Fruit fly (Drosophila melanogaster) Kc167 (cell line): ENCODE measurements around the gene Obp99c.

Experiments
- Myc ChIP-seq: fragments of >200 bp; optimal IDR thresholded peaks from 2 replicates; lab custom pipeline; 2017; ENCODE audit warnings: missing external identifiers
- Sin3A ChIP-seq: fragments of >200 bp; optimal IDR thresholded peaks from 2 replicates; lab custom pipeline; 2018; ENCODE audit warnings: missing external identifiers
- h ChIP-seq: fragments of >200 bp; optimal IDR thresholded peaks from 3 replicates; lab custom pipeline; 2018; ENCODE audit warnings: missing external identifiers
- insv ChIP-seq: fragments of >200 bp; optimal IDR thresholded peaks from 3 replicates; lab custom pipeline; 2018; ENCODE audit warnings: missing external identifiers
- psq ChIP-seq: fragments of >200 bp; optimal IDR thresholded peaks from 2 replicates; lab custom pipeline; 2017; ENCODE audit warnings: missing external identifiers
- ttk ChIP-seq: sonication (Bioruptor generic); optimal IDR thresholded peaks from 2 replicates; lab custom pipeline; 2017; ENCODE audit warnings: missing external identifiers

Obp99c gene

DNA sequence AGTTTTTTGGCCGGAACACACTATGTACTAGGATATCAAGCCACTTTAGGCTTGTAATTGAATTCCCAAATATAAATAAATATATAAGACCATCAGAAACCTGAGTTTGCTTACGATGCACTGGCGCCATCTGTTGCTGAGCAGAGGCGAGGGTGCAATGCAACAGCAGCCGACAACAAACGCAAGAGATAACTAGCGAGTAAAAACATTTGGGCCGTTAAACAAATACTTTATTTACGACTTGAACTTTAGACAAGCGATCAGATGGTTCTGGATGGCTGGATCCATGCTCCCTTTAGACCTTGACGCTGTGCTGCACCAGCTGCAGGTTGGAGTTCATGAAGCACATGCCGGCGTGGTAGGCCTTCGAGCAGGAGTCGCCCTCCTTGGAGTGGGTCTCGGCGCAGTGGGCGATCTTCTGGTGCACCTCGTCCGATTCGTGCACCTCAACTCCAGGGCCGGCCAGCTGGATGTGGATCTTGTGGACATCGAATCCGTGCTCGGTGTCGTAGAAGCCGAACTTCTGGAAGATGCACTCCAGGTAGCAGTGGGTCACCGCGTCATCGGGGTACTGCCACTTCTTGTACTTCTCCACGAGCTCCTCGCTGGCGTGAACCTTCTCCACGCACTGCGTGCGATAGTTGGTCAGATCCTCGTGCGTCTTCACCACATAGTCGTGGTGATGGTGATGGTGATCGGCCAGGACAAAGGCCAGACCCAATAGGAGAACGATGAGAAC, 27.1 kb upstream of the Obp99c start:
- TF ChIP-seq h (lab: Kevin White, UChicago) (no peak), Sin3A (lab: Kevin White, UChicago) (no peak), psq (lab: Kevin White, UChicago) (no peak), Myc (lab: Kevin White, UChicago) (no peak), ttk (no peak), insv (lab: Kevin White, UChicago) (no peak)

DNA sequence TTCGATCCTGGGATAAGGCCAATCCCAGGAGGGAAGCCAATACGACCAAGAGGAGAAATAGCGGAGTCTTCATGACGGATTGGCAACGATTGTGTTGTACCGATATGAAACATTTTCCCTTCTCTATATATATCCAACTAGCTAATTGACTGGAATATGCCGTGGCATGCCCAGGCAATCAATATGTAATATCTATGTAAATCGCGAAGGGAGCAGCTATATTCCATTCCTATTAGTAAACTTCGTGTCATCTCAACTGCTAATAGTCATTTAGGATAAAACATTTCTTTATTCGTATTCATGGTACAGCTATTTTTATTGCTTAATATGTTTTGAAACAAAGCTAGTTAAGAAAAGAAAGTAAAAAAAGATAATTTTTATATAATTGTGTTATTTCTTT, 26.2 kb upstream of the Obp99c start, which contains the start of gene Dup99B:
Dup99B (minus strand) TSS at position 101 of the 400 bp plus-strand sequence.
- TF ChIP-seq Myc (lab: Kevin White, UChicago) (no peak), psq (lab: Kevin White, UChicago) (no peak), h (lab: Kevin White, UChicago) (no peak), ttk (no peak), Sin3A (lab: Kevin White, UChicago) (no peak), insv (lab: Kevin White, UChicago) (no peak)

- TF ChIP-seq h (lab: Kevin White, UChicago) (no peak), insv (lab: Kevin White, UChicago) (no peak), Sin3A (lab: Kevin White, UChicago) (no peak), ttk (no peak), psq (lab: Kevin White, UChicago) (no peak), Myc (lab: Kevin White, UChicago) (no peak)
These were observed 25.2 kb upstream of the Obp99c start, which contains the start of gene Obp99d for dm6 chr3R:29714314-29714713. Gene Obp99d (plus strand): TSS chr3R:29714505.

dm6 chr3R:29711434-29711833, 22.3 kb upstream of the Obp99c start:
- TF ChIP-seq Sin3A (lab: Kevin White, UChicago) = no peak
- TF ChIP-seq Myc (lab: Kevin White, UChicago) = no peak
- TF ChIP-seq ttk = no peak
- TF ChIP-seq h (lab: Kevin White, UChicago) = no peak
- no peak for TF ChIP-seq insv (lab: Kevin White, UChicago)
- no peak for TF ChIP-seq psq (lab: Kevin White, UChicago)

DNA sequence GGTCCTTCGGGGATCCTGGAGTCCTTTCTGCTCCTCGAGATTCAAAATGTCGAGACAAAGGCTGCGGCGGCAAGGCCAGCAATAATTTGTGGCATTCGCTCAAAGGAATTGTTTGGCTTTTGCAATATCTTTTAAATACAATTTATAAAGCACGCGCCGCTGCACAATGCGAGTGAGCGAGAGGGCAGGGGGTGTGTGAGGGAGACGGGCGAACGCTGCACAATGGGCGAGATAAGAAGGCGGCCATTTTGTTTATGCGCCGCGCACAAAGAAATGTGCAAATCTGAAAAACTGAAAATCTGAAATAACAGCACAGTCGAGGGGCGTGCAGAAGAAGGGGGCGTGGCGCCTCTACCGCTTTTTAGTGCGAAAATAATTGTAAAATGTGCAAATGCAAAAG, 19.2 kb upstream of the Obp99c start:
- TF ChIP-seq insv (lab: Kevin White, UChicago) (no peak), Myc (lab: Kevin White, UChicago) (no peak), Sin3A (lab: Kevin White, UChicago) (no peak), psq (lab: Kevin White, UChicago) (no peak), ttk (no peak), h (lab: Kevin White, UChicago) (no peak)

dm6 chr3R:29707258-29707657, 18.1 kb upstream of the Obp99c start:
- TF ChIP-seq Myc (lab: Kevin White, UChicago) = no peak
- TF ChIP-seq ttk = no peak
- no peak for TF ChIP-seq insv (lab: Kevin White, UChicago)
- no peak for TF ChIP-seq h (lab: Kevin White, UChicago)
- no peak for TF ChIP-seq Sin3A (lab: Kevin White, UChicago)
- no peak for TF ChIP-seq psq (lab: Kevin White, UChicago)

- no peak for TF ChIP-seq h (lab: Kevin White, UChicago)
- no peak for TF ChIP-seq Myc (lab: Kevin White, UChicago)
- no peak for TF ChIP-seq ttk
- no peak for TF ChIP-seq psq (lab: Kevin White, UChicago)
- no peak for TF ChIP-seq Sin3A (lab: Kevin White, UChicago)
- no peak for TF ChIP-seq insv (lab: Kevin White, UChicago)
These were observed 16.7 kb upstream of the Obp99c start for dm6 chr3R:29705789-29706303.

DNA sequence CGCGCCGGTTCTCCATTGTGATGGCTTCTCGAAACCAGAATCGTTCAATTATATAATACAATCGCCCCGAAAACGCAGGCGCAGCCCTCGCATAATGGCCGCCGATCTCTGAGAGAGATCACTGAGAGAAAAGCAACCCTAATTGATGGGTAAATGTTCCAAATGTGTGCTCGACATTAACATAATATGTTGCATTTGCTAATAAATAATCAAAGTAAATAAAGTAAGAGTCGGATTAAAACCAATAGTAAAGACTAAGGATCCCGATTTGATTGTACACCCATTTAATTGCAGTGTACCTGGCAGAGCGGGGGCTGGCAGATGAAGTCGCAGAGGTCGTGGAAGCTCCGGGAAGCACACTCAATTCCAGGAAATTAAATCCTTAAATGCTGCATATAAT, 15.4 kb upstream of the Obp99c start:
- TF ChIP-seq psq (lab: Kevin White, UChicago) (no peak), h (lab: Kevin White, UChicago) (no peak)

DNA sequence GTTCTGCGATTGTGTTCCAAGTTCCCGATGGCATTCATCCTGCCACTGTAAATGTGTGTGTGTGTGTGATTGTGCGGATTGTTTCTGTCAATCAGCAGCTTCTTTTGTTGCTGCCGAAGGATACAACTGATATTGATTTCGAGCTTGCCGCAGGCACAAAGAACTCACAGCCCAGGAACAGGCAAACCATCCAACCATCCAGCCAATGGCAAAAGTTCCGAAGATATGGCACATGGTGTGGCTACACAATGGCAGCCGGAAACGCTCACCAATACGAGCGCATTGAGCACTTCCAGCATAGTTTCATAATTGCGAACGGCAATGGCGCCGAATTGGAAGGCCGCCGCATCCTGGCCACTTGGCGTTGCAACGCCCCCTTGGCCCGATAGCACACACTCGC, 12.6 kb upstream of the Obp99c start:
- TF ChIP-seq Myc (lab: Kevin White, UChicago) (no peak), insv (lab: Kevin White, UChicago) (no peak), Sin3A (lab: Kevin White, UChicago) (no peak), h (lab: Kevin White, UChicago) (no peak), psq (lab: Kevin White, UChicago) (no peak), ttk (no peak)

DNA sequence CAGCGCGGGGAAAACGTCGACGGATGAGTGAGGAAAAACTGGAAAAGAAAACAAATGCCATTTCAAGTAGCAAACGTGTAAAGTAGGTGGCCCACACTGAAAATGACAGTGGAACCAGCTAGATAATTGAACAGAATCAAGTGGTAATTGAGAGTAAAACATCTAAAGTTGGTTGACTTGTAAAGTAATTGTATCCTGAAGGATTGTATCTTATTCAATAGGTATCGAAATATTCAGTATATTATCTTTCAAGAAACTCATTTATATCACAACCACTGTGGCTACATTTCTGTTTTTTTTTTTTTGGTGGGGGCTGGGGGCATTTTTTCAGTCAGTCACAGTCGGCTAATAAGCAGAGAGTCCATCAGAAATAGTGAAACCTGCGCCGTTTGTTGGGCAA, 10.1 kb upstream of the Obp99c start:
- no peak for TF ChIP-seq Myc (lab: Kevin White, UChicago)

DNA sequence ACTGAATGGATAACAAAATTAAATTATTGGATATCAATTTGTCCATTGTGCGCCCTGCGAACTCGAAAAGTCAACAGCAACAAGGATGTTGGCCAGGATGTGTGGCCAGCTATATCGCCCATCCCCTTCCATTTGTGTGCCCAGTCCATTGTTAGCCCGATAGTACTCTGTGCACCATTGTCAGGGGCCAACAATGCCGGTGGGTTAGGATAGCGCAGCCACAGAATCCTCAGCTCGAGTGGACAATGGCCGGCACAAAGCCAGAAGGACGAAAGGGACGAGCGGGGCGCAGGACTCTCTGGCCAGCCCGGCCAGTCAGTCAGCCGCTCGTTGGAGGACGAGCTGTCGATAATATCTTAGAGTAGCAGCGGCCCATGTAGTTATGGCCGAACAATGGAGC, 8.7 kb upstream of the Obp99c start:
- no peak for TF ChIP-seq insv (lab: Kevin White, UChicago)
- TF ChIP-seq ttk = no peak
- no peak for TF ChIP-seq h (lab: Kevin White, UChicago)
- no peak for TF ChIP-seq psq (lab: Kevin White, UChicago)
- TF ChIP-seq Myc (lab: Kevin White, UChicago) = no peak
- TF ChIP-seq Sin3A (lab: Kevin White, UChicago) = no peak

dm6 chr3R:29696359-29696758, 7.2 kb upstream of the Obp99c start:
- TF ChIP-seq Sin3A (lab: Kevin White, UChicago) (no peak), ttk (no peak), insv (lab: Kevin White, UChicago) (no peak), Myc (lab: Kevin White, UChicago) (no peak), psq (lab: Kevin White, UChicago) (no peak), h (lab: Kevin White, UChicago) (no peak)
